Worm (Caenorhabditis elegans) whole organism, L1 larva: ENCODE results near the gene C49H3.4.

Experiments used
- C16A3.4 ChIP-seq: fragments of 150-350 bp; optimal IDR thresholded peaks from 2 replicates; lab custom pipeline; 2014; ENCODE audit warnings: missing biosample characterization, missing genetic modification characterization
- C34B4.2 ChIP-seq: sonication (generic microtip); optimal IDR thresholded peaks from 2 replicates; lab custom pipeline; 2017; ENCODE audit warnings: mild to moderate bottlenecking, missing genetic modification characterization, missing compliant biosample characterization
- alr-1 ChIP-seq: fragments of 200-800 bp; sonication (Bioruptor generic); optimal IDR thresholded peaks from 2 replicates; lab custom pipeline; 2018; ENCODE audit warnings: borderline replicate concordance, mild to moderate bottlenecking, missing genetic modification characterization, missing compliant biosample characterization
- aly-2 ChIP-seq: fragments of 150-350 bp; optimal IDR thresholded peaks from 2 replicates; lab custom pipeline; 2014; ENCODE audit warnings: missing biosample characterization, missing genetic modification characterization
- ceh-8 ChIP-seq: fragments of 200-800 bp; sonication (Bioruptor generic); optimal IDR thresholded peaks from 2 replicates; lab custom pipeline; 2018; ENCODE audit warnings: mild to moderate bottlenecking, missing genetic modification characterization, moderate library complexity, missing compliant biosample characterization
- ceh-88 ChIP-seq: fragments of 200-800 bp; sonication (Bioruptor generic); IDR thresholded peaks from 2 replicates; pipeline ENCODE4 v1.3.6; 2022; ENCODE audit warnings: missing genetic modification characterization, missing compliant biosample characterization
- ces-1 ChIP-seq: fragments of 150-350 bp; optimal IDR thresholded peaks from 2 replicates; lab custom pipeline; 2014; ENCODE audit warnings: missing biosample characterization, missing genetic modification reagents, missing genetic modification characterization
- efl-1 ChIP-seq, 4 experiments: fragments of 150-350 bp; optimal IDR thresholded peaks in 3 of 4; peaks in 1 of 4; 1 replicate in 1 of 4; 2 replicates in 3 of 4; lab custom pipeline; 2014; ENCODE audit warnings: missing biosample characterization in 2 of 4, missing genetic modification characterization in 2 of 4, missing genetic modification reagents in 2 of 4
- efl-3 ChIP-seq: fragments of 200-800 bp; sonication (Bioruptor generic); optimal IDR thresholded peaks from 2 replicates; lab custom pipeline; 2018; ENCODE audit warnings: mild to moderate bottlenecking, missing genetic modification characterization, missing compliant biosample characterization
- egl-27 ChIP-seq, 2 experiments: fragments of 150-350 bp in 1 of 2; sonication (generic microtip); optimal IDR thresholded peaks; 3 replicates each; lab custom pipeline; 2017 to 2018; ENCODE audit warnings: missing biosample characterization in 2 of 2, missing genetic modification characterization in 2 of 2, missing genetic modification reagents in 2 of 2
- elt-2 ChIP-seq: sonication (generic microtip); optimal IDR thresholded peaks from 2 replicates; lab custom pipeline; 2016; ENCODE audit warnings: missing genetic modification characterization, mild to moderate bottlenecking, inconsistent platforms, missing compliant biosample characterization, missing genetic modification reagents
- fkh-4 ChIP-seq: sonication (generic microtip); optimal IDR thresholded peaks from 2 replicates; lab custom pipeline; 2016; ENCODE audit warnings: missing compliant biosample characterization, missing genetic modification characterization, borderline replicate concordance
- fkh-8 ChIP-seq: sonication (generic microtip); optimal IDR thresholded peaks from 2 replicates; lab custom pipeline; 2016; ENCODE audit warnings: mild to moderate bottlenecking, missing genetic modification characterization, missing compliant biosample characterization
- fos-1 ChIP-seq: fragments of 150-350 bp; optimal IDR thresholded peaks from 2 replicates; lab custom pipeline; 2014; ENCODE audit warnings: missing biosample characterization, missing genetic modification characterization
- hlh-17 ChIP-seq: fragments of 200-800 bp; sonication (Bioruptor generic); optimal IDR thresholded peaks from 2 replicates; lab custom pipeline; 2018; ENCODE audit warnings: missing genetic modification characterization, mild to moderate bottlenecking, missing compliant biosample characterization, moderate library complexity, borderline replicate concordance
- hlh-4 ChIP-seq: sonication (generic microtip); optimal IDR thresholded peaks from 2 replicates; lab custom pipeline; 2016; ENCODE audit warnings: mild to moderate bottlenecking, missing genetic modification characterization, missing compliant biosample characterization
- irx-1 ChIP-seq: sonication (generic microtip); optimal IDR thresholded peaks from 2 replicates; lab custom pipeline; 2016; ENCODE audit warnings: missing genetic modification characterization, missing compliant biosample characterization
- isw-1 ChIP-seq: fragments of 200-800 bp; sonication (Bioruptor generic); IDR thresholded peaks from 2 replicates; pipeline ENCODE4 v1.3.6; 2022; ENCODE audit warnings: missing genetic modification characterization, missing compliant biosample characterization
- lin-13 ChIP-seq: fragments of 150-350 bp; optimal IDR thresholded peaks from 2 replicates; lab custom pipeline; 2014; ENCODE audit warnings: missing biosample characterization, missing genetic modification reagents, missing genetic modification characterization
- lin-35 ChIP-seq, 2 experiments: fragments of 150-350 bp; optimal IDR thresholded peaks; 2 replicates each; lab custom pipeline; 2014; ENCODE audit warnings: missing biosample characterization in 2 of 2, missing genetic modification characterization in 2 of 2, missing genetic modification reagents in 2 of 2
- lin-39 ChIP-seq: fragments of 150-350 bp; optimal IDR thresholded peaks from 2 replicates; lab custom pipeline; 2014; ENCODE audit warnings: missing biosample characterization, missing genetic modification reagents, missing genetic modification characterization
- lir-3 ChIP-seq: sonication (generic microtip); optimal IDR thresholded peaks from 2 replicates; lab custom pipeline; 2016; ENCODE audit warnings: mild to moderate bottlenecking, missing genetic modification characterization, moderate library complexity, missing compliant biosample characterization; ENCODE audit not compliant: poor library complexity
- lsy-2 ChIP-seq, 2 experiments: fragments of 150-350 bp; optimal IDR thresholded peaks; 2 replicates each; lab custom pipeline; 2014; ENCODE audit warnings: missing biosample characterization in 2 of 2, missing genetic modification characterization in 2 of 2
- mab-9 ChIP-seq: fragments of 200-800 bp; sonication (Bioruptor generic); IDR thresholded peaks from 2 replicates; pipeline ENCODE4 v1.3.6; 2022; ENCODE audit warnings: missing genetic modification reagents, missing genetic modification characterization, missing compliant biosample characterization
- mef-2 ChIP-seq: fragments of 150-350 bp; optimal IDR thresholded peaks from 2 replicates; lab custom pipeline; 2014; ENCODE audit warnings: missing biosample characterization, missing genetic modification characterization
- mep-1 ChIP-seq: fragments of 150-350 bp; optimal IDR thresholded peaks from 2 replicates; lab custom pipeline; 2014; ENCODE audit warnings: missing biosample characterization, missing genetic modification characterization
- nhr-11 ChIP-seq: fragments of 150-350 bp; optimal IDR thresholded peaks from 2 replicates; lab custom pipeline; 2014; ENCODE audit warnings: missing biosample characterization, missing genetic modification characterization
- nhr-12 ChIP-seq: sonication (generic microtip); optimal IDR thresholded peaks from 2 replicates; lab custom pipeline; 2017; ENCODE audit warnings: missing biosample characterization, missing genetic modification characterization
- nhr-20 ChIP-seq: sonication (generic microtip); optimal IDR thresholded peaks from 2 replicates; lab custom pipeline; 2016; ENCODE audit warnings: mild to moderate bottlenecking, missing genetic modification characterization, missing compliant biosample characterization
- nhr-237 ChIP-seq: fragments of 150-350 bp; optimal IDR thresholded peaks from 2 replicates; lab custom pipeline; 2014; ENCODE audit warnings: missing biosample characterization, missing genetic modification characterization
- nhr-71 ChIP-seq: sonication (generic microtip); optimal IDR thresholded peaks from 2 replicates; lab custom pipeline; 2016; ENCODE audit warnings: mild to moderate bottlenecking, missing genetic modification characterization, moderate library complexity, missing compliant biosample characterization
- nhr-76 ChIP-seq: sonication (generic microtip); optimal IDR thresholded peaks from 2 replicates; lab custom pipeline; 2017; ENCODE audit warnings: missing biosample characterization, missing genetic modification characterization
- nhr-85 ChIP-seq: sonication (generic microtip); peaks from one replicate; lab custom pipeline; 2016; ENCODE audit warnings: missing genetic modification characterization, inconsistent platforms, missing compliant biosample characterization
- pqm-1 ChIP-seq: sonication (generic microtip); optimal IDR thresholded peaks from 3 replicates; lab custom pipeline; 2017; ENCODE audit warnings: missing biosample characterization, missing genetic modification characterization
- rnt-1 ChIP-seq: sonication (generic microtip); optimal IDR thresholded peaks from 2 replicates; lab custom pipeline; 2016; ENCODE audit warnings: mild to moderate bottlenecking, missing genetic modification characterization, moderate library complexity, missing compliant biosample characterization
- skn-1 ChIP-seq: fragments of 150-350 bp; optimal IDR thresholded peaks from 2 replicates; lab custom pipeline; 2014; ENCODE audit warnings: missing biosample characterization, missing genetic modification characterization
- snpc-4 ChIP-seq: fragments of 150-350 bp; optimal IDR thresholded peaks from 2 replicates; lab custom pipeline; 2014; ENCODE audit warnings: missing biosample characterization, missing genetic modification characterization
- sptf-1 ChIP-seq: fragments of 150-350 bp; optimal IDR thresholded peaks from 2 replicates; lab custom pipeline; 2014; ENCODE audit warnings: missing biosample characterization, missing genetic modification characterization
- sup-37 ChIP-seq: fragments of 200-800 bp; sonication (Bioruptor generic); optimal IDR thresholded peaks from 2 replicates; lab custom pipeline; 2018; ENCODE audit warnings: mild to moderate bottlenecking, missing genetic modification characterization, missing compliant biosample characterization
- swsn-7 ChIP-seq: sonication (generic microtip); optimal IDR thresholded peaks from 2 replicates; lab custom pipeline; 2016; ENCODE audit warnings: missing genetic modification characterization, missing compliant biosample characterization
- tlp-1 ChIP-seq: fragments of 150-350 bp; optimal IDR thresholded peaks from 2 replicates; lab custom pipeline; 2014; ENCODE audit warnings: missing biosample characterization, missing genetic modification characterization
- unc-130 ChIP-seq: fragments of 150-350 bp; optimal IDR thresholded peaks from 2 replicates; lab custom pipeline; 2017; ENCODE audit warnings: missing biosample characterization, missing genetic modification characterization, inconsistent platforms
- unc-86 ChIP-seq: sonication (generic microtip); optimal IDR thresholded peaks from 2 replicates; lab custom pipeline; 2016; ENCODE audit warnings: missing genetic modification characterization, missing compliant biosample characterization
- zag-1 ChIP-seq: fragments of 150-350 bp; optimal IDR thresholded peaks from 2 replicates; lab custom pipeline; 2014; ENCODE audit warnings: missing biosample characterization, missing genetic modification characterization
- zip-4 ChIP-seq: fragments of 200-800 bp; sonication (Bioruptor generic); optimal IDR thresholded peaks from 2 replicates; lab custom pipeline; 2018; ENCODE audit warnings: mild to moderate bottlenecking, missing genetic modification characterization, moderate library complexity, missing compliant biosample characterization
- ztf-11 ChIP-seq, 2 experiments: sonication (generic microtip); optimal IDR thresholded peaks; 2 replicates each; lab custom pipeline; 2016 to 2017; ENCODE audit warnings: missing genetic modification characterization in 2 of 2, missing biosample characterization in 1 of 2, missing compliant biosample characterization in 1 of 2

C49H3.4 gene

ce11 chrIV:7924975-7925828, 10.1 kb downstream of the C49H3.4 start:
- no peak for TF ChIP-seq fkh-4 (tag; lab: Kevin White, UChicago)
- peak; percentile 3 to 28 for TF ChIP-seq lsy-2 (tag; optimal IDR thresholded peaks at IDR 0.05; lab: Kevin White, UChicago)
- TF ChIP-seq lir-3: no peak
- TF ChIP-seq efl-1 (optimal IDR thresholded peaks at IDR 0.05; lab: Kevin White, UChicago): no peak
- peak in 1 of 2 experiments; percentile 84 for TF ChIP-seq efl-1 (GFP tag; optimal IDR thresholded peaks at IDR 0.05 in 1 of 2; lab: Kevin White, UChicago)
- TF ChIP-seq rnt-1: no peak
- no peak for TF ChIP-seq zip-4 (GFP tag; lab: Kevin White, UChicago)
- TF ChIP-seq tlp-1 (tag; lab: Kevin White, UChicago): no peak
- peak; percentile 16 for TF ChIP-seq nhr-71 (tag; lab: Kevin White, UChicago)
- TF ChIP-seq mef-2 (tag; lab: Kevin White, UChicago): no peak
- TF ChIP-seq hlh-17 (GFP tag; lab: Kevin White, UChicago): no peak
- no peak for TF ChIP-seq unc-130 (tag; lab: Kevin White, UChicago)
- TF ChIP-seq irx-1: no peak
- no peak for TF ChIP-seq C34B4.2 (tag; lab: Kevin White, UChicago)
- TF ChIP-seq nhr-12 (tag; lab: Kevin White, UChicago): no peak
- TF ChIP-seq nhr-85 (tag; lab: Kevin White, UChicago): peak; percentile 59
- no peak for TF ChIP-seq nhr-76 (tag; lab: Kevin White, UChicago)
- TF ChIP-seq efl-3: no peak
- TF ChIP-seq egl-27 (tag; optimal IDR thresholded peaks at IDR 0.05; lab: Kevin White, UChicago): no peak
- no peak for TF ChIP-seq elt-2 (tag; lab: Kevin White, UChicago)

ce11 chrIV:7926102-7926840, 11.2 kb downstream of the C49H3.4 start, which contains the start of gene rps-2:
Gene rps-2, minus strand, starts transcription at chrIV:7926391.
- TF ChIP-seq nhr-11 (tag; lab: Kevin White, UChicago) (no peak), unc-86 (tag; lab: Kevin White, UChicago) (no peak), efl-3 (no peak), lin-13 (GFP tag; lab: Kevin White, UChicago) (no peak), lin-35 (GFP tag; optimal IDR thresholded peaks at IDR 0.05; lab: Kevin White, UChicago) (peak; percentile 35 to 57), zag-1 (no peak), ztf-11 (tag; optimal IDR thresholded peaks at IDR 0.05; lab: Kevin White, UChicago) (no peak), pqm-1 (tag; lab: Kevin White, UChicago) (no peak), lin-39 (tag; lab: Kevin White, UChicago) (peak; percentile 3), isw-1 (GFP tag; lab: Robert Waterston, UW) (no peak), sup-37 (no peak), C16A3.4 (peak; percentile 33), nhr-20 (tag; lab: Kevin White, UChicago) (no peak), aly-2 (tag; lab: Kevin White, UChicago) (no peak), fkh-8 (tag; lab: Kevin White, UChicago) (no peak), mep-1 (tag; lab: Kevin White, UChicago) (peak; percentile 33), ceh-88 (GFP tag; lab: Robert Waterston, UW) (no peak), sptf-1 (tag; lab: Kevin White, UChicago) (no peak), irx-1 (no peak), mef-2 (tag; lab: Kevin White, UChicago) (no peak), lir-3 (no peak), snpc-4 (no peak), fos-1 (tag; lab: Kevin White, UChicago) (no peak), C34B4.2 (tag; lab: Kevin White, UChicago) (no peak), mab-9 (GFP tag; lab: Robert Waterston, UW) (no peak), nhr-76 (tag; lab: Kevin White, UChicago) (no peak), nhr-237 (tag; lab: Kevin White, UChicago) (no peak), skn-1 (tag; lab: Kevin White, UChicago) (peak; percentile 39), swsn-7 (tag; lab: Kevin White, UChicago) (no peak), alr-1 (no peak), efl-1 (optimal IDR thresholded peaks at IDR 0.05; lab: Kevin White, UChicago) (peak; percentile 40 to 55), efl-1 (GFP tag; optimal IDR thresholded peaks at IDR 0.05 in 1 of 2; lab: Kevin White, UChicago) (peak in 1 of 2 experiments; percentile 34), hlh-4 (tag; lab: Kevin White, UChicago) (no peak), ces-1 (no peak), ceh-8 (GFP tag; lab: Kevin White, UChicago) (no peak), nhr-71 (tag; lab: Kevin White, UChicago) (peak; percentile 31), elt-2 (tag; lab: Kevin White, UChicago) (no peak)
